Fruit fly (Drosophila melanogaster) whole organism: ENCODE data around the gene NijC.
"Not testable (repeated sequence)": the region's sequence is repeated elsewhere in the genome, so short reads cannot be mapped to it uniquely, and the experiment has no call there.

Source experiments
- CG8478 ChIP-seq: fragments of >200 bp; optimal IDR thresholded peaks from 2 replicates; lab custom pipeline; 2018; ENCODE audit warnings: inconsistent platforms
- Dll ChIP-seq: fragments of >200 bp; optimal IDR thresholded peaks from 2 replicates; lab custom pipeline; 2017
- EcR ChIP-seq, 2 experiments: fragments of >200 bp; optimal IDR thresholded peaks; 2 replicates each; lab custom pipeline; 2017; ENCODE audit warnings: missing biosample characterization in 2 of 2, missing genetic modification characterization in 2 of 2, missing genetic modification reagents in 2 of 2
- pan ChIP-seq: fragments of >200 bp; optimal IDR thresholded peaks from 2 replicates; lab custom pipeline; 2017
- psq ChIP-seq: fragments of >200 bp; optimal IDR thresholded peaks from 2 replicates; lab custom pipeline; 2017
- usp ChIP-seq: fragments of >200 bp; optimal IDR thresholded peaks from 2 replicates; lab custom pipeline; 2017; ENCODE audit warnings: missing biosample characterization, missing genetic modification characterization, mixed read lengths

Gene NijC

DNA sequence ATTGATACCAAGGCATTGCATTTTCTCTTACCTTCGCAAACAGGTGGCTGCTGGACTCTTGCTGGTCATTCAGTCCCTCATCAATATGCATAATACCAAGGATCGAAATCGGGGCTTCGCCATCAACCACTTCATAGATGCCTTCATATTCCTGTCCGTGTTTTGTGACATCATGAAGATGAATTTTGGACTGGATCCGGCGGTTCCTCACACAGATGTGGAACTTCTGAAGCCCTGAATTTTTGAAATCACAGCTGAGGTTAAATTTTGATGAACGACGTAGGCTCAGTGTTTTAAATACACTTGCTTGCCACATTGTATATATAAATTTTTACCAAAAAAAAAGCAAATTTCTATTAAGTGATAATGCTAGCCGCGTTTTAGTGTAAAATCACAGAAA lies 2.1 kb downstream of the NijC start, which contains the start of gene Past1:
Gene Past1 (plus strand): TSS at position 301 of the 400 bp plus-strand sequence.
- TF ChIP-seq CG8478 (lab: Kevin White, UChicago) (no peak), usp (no peak), pan (lab: Kevin White, UChicago) (no peak)

DNA sequence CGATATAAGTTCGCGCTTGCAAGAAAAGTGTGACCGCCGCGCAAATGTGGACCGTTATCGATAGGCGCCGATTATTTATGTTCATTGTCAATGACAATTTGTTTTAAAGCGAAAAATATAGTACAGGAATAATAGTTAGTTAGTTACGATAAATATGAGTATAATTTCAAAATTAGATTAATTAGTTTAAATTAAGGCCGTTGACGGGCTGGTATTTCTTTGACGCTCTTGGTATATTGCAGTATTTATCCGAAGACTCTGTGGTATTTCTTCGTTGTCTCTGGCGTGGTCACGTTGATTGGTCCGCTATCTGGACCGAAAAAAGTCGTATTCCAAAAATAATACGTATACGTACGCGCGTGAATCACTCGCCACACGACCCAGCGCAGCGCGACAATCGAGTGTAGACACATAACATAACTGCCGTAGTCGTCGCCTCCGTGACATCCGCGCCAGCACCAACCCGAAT lies 2.7 kb downstream of the NijC start:
- TF ChIP-seq pan (lab: Kevin White, UChicago) (no peak), EcR (GFP tag; optimal IDR thresholded peaks at IDR 0.05; lab: Kevin White, UChicago) (no peak), usp (no peak), CG8478 (lab: Kevin White, UChicago) (no peak), psq (lab: Kevin White, UChicago) (no peak), Dll (lab: Kevin White, UChicago) (no peak)

DNA sequence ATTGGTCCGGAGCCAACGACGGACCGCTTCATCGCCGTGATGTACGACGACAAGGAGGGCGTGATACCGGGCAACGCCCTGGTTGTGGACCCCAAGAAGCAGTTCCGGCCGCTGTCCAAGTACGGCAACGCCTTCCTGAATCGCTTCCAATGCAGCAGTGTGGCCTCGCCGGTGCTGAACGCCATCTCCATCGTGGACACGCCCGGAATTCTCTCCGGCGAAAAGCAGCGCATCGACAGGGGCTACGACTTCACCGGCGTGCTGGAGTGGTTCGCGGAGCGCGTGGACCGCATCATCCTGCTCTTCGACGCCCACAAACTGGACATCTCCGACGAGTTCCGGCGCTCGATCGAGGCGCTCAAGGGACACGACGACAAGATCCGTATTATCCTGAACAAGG lies 3.4 kb downstream of the NijC start:
- no peak for TF ChIP-seq usp
- no peak for TF ChIP-seq Dll (lab: Kevin White, UChicago)
- TF ChIP-seq psq (lab: Kevin White, UChicago): no peak

DNA sequence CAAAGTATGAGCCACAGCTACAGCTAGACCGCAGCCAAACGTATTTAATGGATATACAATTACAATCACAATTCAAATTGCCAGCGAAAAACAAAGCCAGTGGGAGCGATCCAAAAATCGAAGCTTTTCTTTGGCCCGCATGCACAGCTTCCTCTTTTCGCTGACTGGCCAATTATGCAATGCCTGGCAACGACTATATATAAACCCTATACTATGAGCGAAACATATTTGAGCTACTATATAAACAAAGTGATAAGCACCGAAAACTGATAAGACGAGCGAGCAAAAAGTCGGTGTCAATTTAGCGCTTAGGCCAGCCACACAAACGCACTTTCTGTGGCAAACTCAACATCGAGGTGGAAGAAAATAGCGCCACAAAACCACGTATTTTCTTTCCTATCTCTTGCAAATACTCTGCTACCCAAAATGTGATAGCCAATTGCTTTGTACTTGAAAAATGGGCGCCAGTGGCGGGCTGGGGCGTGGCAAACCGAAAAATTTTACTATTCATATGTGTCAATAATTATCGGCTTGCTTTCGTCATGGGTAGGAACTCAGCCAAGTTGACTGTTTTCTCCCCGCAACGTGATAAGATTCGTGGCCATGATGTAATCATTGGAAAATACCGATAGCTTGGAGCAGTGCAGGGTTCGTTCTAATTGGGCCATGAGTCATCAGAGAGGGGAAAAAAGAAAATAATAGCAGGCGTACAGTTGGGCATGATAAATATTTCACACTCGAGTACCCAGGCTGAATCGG lies 4.9 kb downstream of the NijC start:
- no peak for TF ChIP-seq pan (lab: Kevin White, UChicago)
- TF ChIP-seq usp: no peak
- no peak for TF ChIP-seq EcR (GFP tag; optimal IDR thresholded peaks at IDR 0.05; lab: Kevin White, UChicago)
- no peak for TF ChIP-seq psq (lab: Kevin White, UChicago)
- TF ChIP-seq CG8478 (lab: Kevin White, UChicago): no peak
- no peak for TF ChIP-seq Dll (lab: Kevin White, UChicago)

DNA sequence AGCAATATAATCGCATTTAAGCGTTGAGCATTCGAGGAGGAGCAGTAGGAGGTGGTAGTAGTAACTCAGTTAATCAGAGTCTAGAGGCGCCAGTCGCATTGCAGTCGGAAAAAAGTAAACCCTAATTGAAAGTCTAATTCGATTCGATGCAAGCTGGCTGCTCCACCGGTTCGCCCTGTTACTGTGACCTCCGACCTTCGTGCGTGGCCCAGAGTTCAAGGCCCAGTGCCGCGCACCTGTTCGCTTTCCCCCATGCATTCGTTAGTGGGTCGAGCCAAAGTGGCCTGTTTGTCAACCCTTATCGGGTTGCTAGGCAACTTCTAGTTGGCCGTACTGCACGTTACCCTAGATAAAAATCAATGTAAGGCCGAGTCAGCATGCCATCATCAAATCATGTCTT lies 5.5 kb downstream of the NijC start:
- TF ChIP-seq psq (lab: Kevin White, UChicago) (no peak), EcR (GFP tag; optimal IDR thresholded peaks at IDR 0.05; lab: Kevin White, UChicago) (no peak), Dll (lab: Kevin White, UChicago) (no peak), usp (no peak), pan (lab: Kevin White, UChicago) (no peak), CG8478 (lab: Kevin White, UChicago) (no peak)

DNA sequence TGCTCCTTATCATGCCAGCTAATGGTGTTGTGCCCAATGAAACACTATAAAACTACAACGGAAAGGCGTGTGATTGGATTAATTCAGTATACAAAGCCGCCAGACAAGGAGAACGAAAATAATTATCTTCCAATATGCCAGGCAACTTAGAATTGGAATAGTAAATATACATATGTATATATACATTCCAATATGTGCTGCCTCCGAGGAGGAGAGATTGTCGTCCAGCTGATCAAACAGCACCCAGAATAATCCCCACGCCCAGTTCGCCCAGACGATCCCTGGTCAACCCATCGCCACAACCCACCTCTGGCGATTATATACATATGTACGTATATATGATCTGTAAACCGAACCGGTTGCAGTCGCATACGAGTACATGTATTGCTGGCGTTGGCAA lies 6.3 kb downstream of the NijC start:
- TF ChIP-seq Dll (lab: Kevin White, UChicago): no peak
- no peak for TF ChIP-seq pan (lab: Kevin White, UChicago)
- no peak for TF ChIP-seq CG8478 (lab: Kevin White, UChicago)
- TF ChIP-seq EcR (GFP tag; optimal IDR thresholded peaks at IDR 0.05; lab: Kevin White, UChicago): no peak
- TF ChIP-seq usp: no peak
- TF ChIP-seq psq (lab: Kevin White, UChicago): no peak

DNA sequence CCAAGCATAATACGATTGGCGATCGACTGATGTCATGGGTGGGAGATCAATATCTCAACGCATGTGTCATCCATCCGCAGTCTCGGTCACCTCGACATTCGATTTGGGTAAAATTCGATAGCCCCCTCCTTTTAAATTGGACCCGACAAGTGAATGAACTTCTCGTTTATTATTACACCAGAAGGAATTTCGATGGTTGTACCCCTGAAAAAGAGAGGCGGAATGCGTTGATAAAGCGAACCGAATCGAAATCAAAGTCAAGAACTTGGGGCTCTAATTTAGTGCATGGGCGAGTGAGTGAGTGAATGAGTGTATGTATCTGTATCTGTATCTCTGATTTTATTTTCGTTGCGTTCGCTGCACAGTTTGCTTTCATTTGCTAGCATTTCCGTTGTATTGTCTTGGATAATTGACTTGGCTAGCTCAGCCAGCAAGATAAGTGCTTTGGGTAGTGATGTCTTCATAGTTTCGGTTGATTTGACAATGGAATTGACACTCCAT lies 7.1 kb downstream of the NijC start:
- no peak for TF ChIP-seq psq (lab: Kevin White, UChicago)
- no peak for TF ChIP-seq Dll (lab: Kevin White, UChicago)
- TF ChIP-seq EcR (GFP tag; optimal IDR thresholded peaks at IDR 0.05; lab: Kevin White, UChicago): no peak
- TF ChIP-seq CG8478 (lab: Kevin White, UChicago): no peak
- no peak for TF ChIP-seq pan (lab: Kevin White, UChicago)
- TF ChIP-seq usp: no peak

DNA sequence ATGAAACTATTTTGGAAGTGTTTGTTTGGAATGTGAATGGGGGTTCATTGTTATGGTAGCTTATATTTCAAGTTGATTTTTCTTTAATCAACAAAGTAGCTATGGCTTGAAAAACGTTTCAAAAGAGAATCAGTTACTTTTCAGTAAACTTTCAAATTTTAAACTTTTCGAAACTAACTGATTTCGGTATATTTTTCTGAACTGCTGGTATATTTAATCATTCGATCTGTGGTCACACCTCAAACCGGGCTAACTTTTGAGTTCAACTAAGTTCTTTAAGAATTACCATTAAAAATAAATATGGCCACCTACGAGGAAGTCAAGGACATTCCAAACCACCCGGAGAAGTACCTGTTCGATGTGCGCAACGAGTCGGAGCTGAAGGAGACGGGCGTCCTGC lies 9.9 kb downstream of the NijC start, which contains the start of gene CG12279:
Gene CG12279 (plus strand): TSS at position 234 of the 400 bp plus-strand sequence.
- TF ChIP-seq CG8478 (lab: Kevin White, UChicago): no peak
- no peak for TF ChIP-seq Dll (lab: Kevin White, UChicago)
- TF ChIP-seq EcR (GFP tag; optimal IDR thresholded peaks at IDR 0.05; lab: Kevin White, UChicago): no peak

DNA sequence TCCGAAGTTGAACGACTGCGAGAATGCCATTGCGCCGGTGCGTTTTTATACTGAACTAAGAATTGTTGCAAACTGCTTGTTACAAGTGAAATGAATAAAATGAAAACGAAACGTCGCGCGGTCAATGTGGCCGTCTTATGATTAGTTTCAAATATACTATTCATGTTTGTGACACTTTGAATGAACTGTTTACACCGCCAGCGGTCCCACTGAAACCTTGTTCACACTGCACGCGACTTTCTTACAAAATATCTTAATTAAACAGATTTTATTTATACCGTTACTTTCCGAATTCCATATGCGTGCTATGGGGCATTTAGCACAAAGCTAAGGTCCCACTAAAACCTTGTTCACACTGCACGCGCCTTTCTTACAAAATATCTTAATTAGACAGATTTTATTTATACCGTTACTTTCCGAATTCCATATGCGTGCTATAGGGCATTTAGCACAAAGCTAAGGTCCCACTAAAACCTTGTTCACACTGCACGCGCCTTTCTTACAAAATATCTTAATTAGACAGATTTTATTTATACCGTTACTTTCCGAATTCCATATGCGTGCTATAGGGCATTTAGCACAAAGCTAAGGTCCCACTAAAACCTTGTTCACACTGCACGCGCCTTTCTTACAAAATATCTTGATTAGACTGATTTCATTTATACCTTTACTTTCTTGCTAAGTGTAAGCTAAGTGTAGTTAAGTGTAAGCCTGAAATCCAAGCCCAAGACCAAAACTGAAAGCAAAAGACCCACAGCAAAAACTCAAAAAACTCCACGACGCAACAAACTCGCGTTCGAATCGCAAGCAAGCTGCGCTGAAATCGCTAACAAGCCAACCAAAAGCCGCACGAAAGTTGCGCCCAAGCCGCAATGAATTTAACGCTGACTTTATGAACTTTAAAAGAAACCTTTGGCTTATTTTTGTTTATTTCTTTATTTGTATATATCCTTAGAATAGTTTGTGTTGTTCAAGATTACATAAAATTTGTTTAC lies 17.5 kb downstream of the NijC start, which contains the start of gene PolQ:
Gene PolQ (minus strand): TSS at position 122 of the 995 bp plus-strand sequence.
- not testable (repeated sequence) for TF ChIP-seq EcR (GFP tag; optimal IDR thresholded peaks at IDR 0.05; lab: Kevin White, UChicago); CG8478 (lab: Kevin White, UChicago); usp

DNA sequence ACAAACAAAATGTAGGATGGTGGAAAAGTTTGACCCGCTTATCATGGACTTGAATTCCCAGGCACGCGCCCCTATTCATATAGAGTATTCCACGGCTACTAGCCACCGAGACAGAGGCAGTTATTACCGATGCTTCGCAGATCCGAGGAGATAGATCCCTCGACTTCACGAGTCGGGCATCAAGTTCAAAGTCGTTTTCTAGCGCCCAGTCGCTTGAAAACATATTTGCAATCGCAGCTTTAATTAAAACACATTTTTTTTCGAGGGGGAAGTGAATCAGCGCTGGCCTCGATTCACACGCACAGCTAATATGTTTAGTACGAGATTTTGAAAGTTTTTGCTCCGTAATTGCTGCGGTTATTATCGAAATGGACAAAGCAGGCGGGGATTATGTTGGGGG lies 20.3 kb downstream of the NijC start:
- TF ChIP-seq pan (lab: Kevin White, UChicago) (no peak), Dll (lab: Kevin White, UChicago) (no peak), psq (lab: Kevin White, UChicago) (no peak), CG8478 (lab: Kevin White, UChicago) (no peak), usp (no peak), EcR (GFP tag; optimal IDR thresholded peaks at IDR 0.05; lab: Kevin White, UChicago) (no peak)

DNA sequence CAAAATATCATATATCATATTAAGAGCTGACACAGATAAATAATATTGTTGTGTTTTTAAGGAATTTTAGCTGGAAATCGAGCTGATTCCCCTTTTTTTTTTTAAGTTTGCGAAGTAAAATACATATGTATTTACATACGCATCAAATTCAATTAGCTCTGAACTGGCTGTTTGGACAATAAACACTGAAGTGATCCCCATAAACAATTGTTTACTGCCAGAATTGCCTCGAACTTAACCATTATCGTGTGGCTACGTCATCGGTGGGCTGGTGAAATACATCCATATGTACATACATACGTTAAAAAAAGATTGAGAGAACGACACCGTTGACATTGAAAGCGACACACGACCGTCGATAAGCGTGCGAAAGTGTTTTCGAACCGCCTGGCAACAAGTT lies 21.3 kb downstream of the NijC start:
- no peak for TF ChIP-seq psq (lab: Kevin White, UChicago)
- TF ChIP-seq CG8478 (lab: Kevin White, UChicago): no peak
- no peak for TF ChIP-seq pan (lab: Kevin White, UChicago)
- TF ChIP-seq Dll (lab: Kevin White, UChicago): no peak
- TF ChIP-seq EcR (GFP tag; optimal IDR thresholded peaks at IDR 0.05; lab: Kevin White, UChicago): no peak
- no peak for TF ChIP-seq usp
